Worm (Caenorhabditis elegans) whole organism, young adult: ENCODE data around the gene D2096.9.

Source experiments
- B0261.1 ChIP-seq: sonication (generic microtip); optimal IDR thresholded peaks from 2 replicates; lab custom pipeline; 2016; ENCODE audit warnings: mild to moderate bottlenecking, missing genetic modification characterization, moderate library complexity, missing compliant biosample characterization
- F22D6.2 ChIP-seq: sonication (generic microtip); optimal IDR thresholded peaks from 2 replicates; lab custom pipeline; 2016; ENCODE audit warnings: mild to moderate bottlenecking, missing genetic modification characterization, missing compliant biosample characterization
- F37B4.10 ChIP-seq: fragments of 200-800 bp; sonication (Bioruptor generic); IDR thresholded peaks from 2 replicates; pipeline ENCODE4 v1.3.6; 2022; ENCODE audit warnings: missing genetic modification characterization, missing compliant biosample characterization
- Y67H2A.10 ChIP-seq: fragments of 200-800 bp; sonication (Bioruptor generic); conservative IDR thresholded peaks from 2 replicates; pipeline ENCODE4 v1.3.6; 2022; ENCODE audit warnings: missing genetic modification reagents, missing genetic modification characterization, missing compliant biosample characterization
- ceh-27 ChIP-seq: fragments of 200-800 bp; sonication (Bioruptor generic); optimal IDR thresholded peaks from 2 replicates; lab custom pipeline; 2018; ENCODE audit warnings: mild to moderate bottlenecking, missing genetic modification characterization, moderate library complexity, missing compliant biosample characterization
- egrh-3 ChIP-seq: fragments of 200-800 bp; sonication (Bioruptor generic); IDR thresholded peaks from 2 replicates; pipeline ENCODE4 v1.3.6; 2022; ENCODE audit warnings: missing genetic modification reagents, missing genetic modification characterization, missing compliant biosample characterization
- hmg-20 ChIP-seq: fragments of 200-800 bp; sonication (Bioruptor generic); IDR thresholded peaks from 2 replicates; pipeline ENCODE4 v1.3.6; 2022; ENCODE audit warnings: missing genetic modification reagents, missing genetic modification characterization, missing compliant biosample characterization
- hrde-1 ChIP-seq: sonication (generic microtip); optimal IDR thresholded peaks from 2 replicates; lab custom pipeline; 2016; ENCODE audit warnings: missing genetic modification characterization, mild to moderate bottlenecking, missing compliant biosample characterization, moderate library complexity, missing genotype, missing genetic modification reagents, borderline replicate concordance
- lin-54 ChIP-seq: fragments of 200-800 bp; sonication (Bioruptor generic); optimal IDR thresholded peaks from 2 replicates; lab custom pipeline; 2018; ENCODE audit warnings: mild to moderate bottlenecking, missing genetic modification characterization, missing compliant biosample characterization
- mcd-1 ChIP-seq: fragments of 200-800 bp; sonication (Bioruptor generic); IDR thresholded peaks from 2 replicates; pipeline ENCODE4 v1.3.6; 2022; ENCODE audit warnings: missing genetic modification reagents, missing genetic modification characterization, missing compliant biosample characterization
- nhr-27 ChIP-seq: fragments of 200-800 bp; sonication (Bioruptor generic); optimal IDR thresholded peaks from 2 replicates; lab custom pipeline; 2018; ENCODE audit warnings: mild to moderate bottlenecking, missing genetic modification characterization, moderate library complexity, missing compliant biosample characterization
- ztf-28 ChIP-seq: fragments of 200-800 bp; sonication (Bioruptor generic); IDR thresholded peaks from 2 replicates; pipeline ENCODE4 v1.3.6; 2022; ENCODE audit warnings: missing genetic modification reagents, missing genetic modification characterization, missing compliant biosample characterization

Gene D2096.9

ce11 chrIV:8333034-8333433 lies 49.6 kb downstream of the D2096.9 start:
- TF ChIP-seq F22D6.2 (no peak), ztf-28 (GFP tag; lab: Robert Waterston, UW) (no peak), egrh-3 (GFP tag; lab: Robert Waterston, UW) (no peak), F37B4.10 (GFP tag; lab: Robert Waterston, UW) (no peak), Y67H2A.10 (no peak), hrde-1 (no peak), nhr-27 (tag; lab: Kevin White, UChicago) (no peak), lin-54 (GFP tag; lab: Kevin White, UChicago) (no peak)

ce11 chrIV:8332526-8332925 lies 50.1 kb downstream of the D2096.9 start, which contains the start of gene lys-10:
Gene lys-10, plus strand, starts transcription at chrIV:8332826.
- no peak for TF ChIP-seq B0261.1 (tag; lab: Kevin White, UChicago)
- TF ChIP-seq ceh-27 (GFP tag; lab: Kevin White, UChicago) = no peak
- no peak for TF ChIP-seq nhr-27 (tag; lab: Kevin White, UChicago)
- no peak for TF ChIP-seq hmg-20
- TF ChIP-seq mcd-1 (GFP tag; lab: Robert Waterston, UW) = no peak
